Fruit fly (Drosophila melanogaster) whole organism, pupa: ENCODE measurements around the gene Dref.

ENCODE experiments used
- CG10348 ChIP-seq: fragments of 200-800 bp; sonication (Bioruptor generic); IDR thresholded peaks from 2 replicates; pipeline ENCODE4 v1.3.6; 2022; ENCODE audit warnings: missing biosample characterization, missing genetic modification characterization
- CG12605 ChIP-seq: fragments of 200-800 bp; sonication (Bioruptor generic); IDR thresholded peaks from 2 replicates; pipeline ENCODE4 v1.3.6; 2022; ENCODE audit warnings: missing biosample characterization, missing genetic modification characterization
- CG13204 ChIP-seq: fragments of 200-800 bp; sonication (Bioruptor generic); optimal IDR thresholded peaks from 2 replicates; lab custom pipeline; 2018; ENCODE audit warnings: missing biosample characterization, mild to moderate bottlenecking, missing genetic modification characterization, moderate library complexity
- CG14655 ChIP-seq: fragments of 200-800 bp; sonication (Bioruptor generic); optimal IDR thresholded peaks from 3 replicates; lab custom pipeline; 2017; ENCODE audit warnings: mild to moderate bottlenecking, missing biosample characterization, missing genetic modification reagents, missing genetic modification characterization
- CG15710 ChIP-seq: fragments of 200-800 bp; sonication (Bioruptor generic); optimal IDR thresholded peaks from 2 replicates; lab custom pipeline; 2018; ENCODE audit warnings: missing biosample characterization, mild to moderate bottlenecking, missing genetic modification characterization, moderate library complexity
- CG17806 ChIP-seq: fragments of 200-800 bp; sonication (Bioruptor generic); optimal IDR thresholded peaks from 2 replicates; lab custom pipeline; 2018; ENCODE audit warnings: missing biosample characterization, mild to moderate bottlenecking, missing genetic modification characterization, moderate library complexity
- CG32121 ChIP-seq: fragments of 200-800 bp; sonication (Bioruptor generic); IDR thresholded peaks from 2 replicates; pipeline ENCODE4 v1.3.6; 2022; ENCODE audit warnings: missing biosample characterization, missing genetic modification characterization
- CG34367 ChIP-seq: fragments of 200-800 bp; sonication (Bioruptor generic); optimal IDR thresholded peaks from 2 replicates; lab custom pipeline; 2018; ENCODE audit warnings: missing biosample characterization, mild to moderate bottlenecking, missing genetic modification characterization
- CG4496 ChIP-seq: fragments of 200-800 bp; sonication (Bioruptor generic); IDR thresholded peaks from 3 replicates; pipeline ENCODE4 v1.3.6; 2022; ENCODE audit warnings: missing biosample characterization, missing genetic modification characterization
- CG8159 ChIP-seq: fragments of 200-800 bp; sonication (Bioruptor generic); optimal IDR thresholded peaks from 3 replicates; lab custom pipeline; 2018; ENCODE audit warnings: missing biosample characterization, mild to moderate bottlenecking, missing genetic modification characterization, moderate library complexity
- CG8301 ChIP-seq: fragments of 200-800 bp; sonication (Bioruptor generic); optimal IDR thresholded peaks from 2 replicates; lab custom pipeline; 2018; ENCODE audit warnings: missing biosample characterization, mild to moderate bottlenecking, missing genetic modification characterization
- CG9948 ChIP-seq: fragments of 200-800 bp; sonication (Bioruptor generic); optimal IDR thresholded peaks from 2 replicates; lab custom pipeline; 2018; ENCODE audit warnings: missing biosample characterization, mild to moderate bottlenecking, missing genetic modification characterization, moderate library complexity
- D1 ChIP-seq: fragments of 200-800 bp; sonication (Bioruptor generic); optimal IDR thresholded peaks from 2 replicates; lab custom pipeline; 2018; ENCODE audit warnings: missing biosample characterization, mild to moderate bottlenecking, missing genetic modification characterization, moderate library complexity
- EcR ChIP-seq: fragments of 200-800 bp; sonication (Bioruptor generic); optimal IDR thresholded peaks from 3 replicates; lab custom pipeline; 2019; ENCODE audit warnings: missing biosample characterization, missing genetic modification characterization, mild to moderate bottlenecking, moderate library complexity, missing genetic modification reagents
- Ets98B ChIP-seq: fragments of 200-800 bp; sonication (Bioruptor generic); IDR thresholded peaks from 2 replicates; pipeline ENCODE4 v1.3.6; 2022; ENCODE audit warnings: missing biosample characterization, missing genetic modification characterization
- Pif1A ChIP-seq: fragments of 200-800 bp; sonication (Bioruptor generic); optimal IDR thresholded peaks from 3 replicates; lab custom pipeline; 2016; ENCODE audit warnings: missing biosample characterization, missing genetic modification characterization
- Pif1B ChIP-seq: fragments of 200-800 bp; sonication (Bioruptor generic); optimal IDR thresholded peaks from 3 replicates; lab custom pipeline; 2016; ENCODE audit warnings: missing biosample characterization, missing genetic modification characterization
- Snoo ChIP-seq: fragments of 200-800 bp; sonication (Bioruptor generic); optimal IDR thresholded peaks from 3 replicates; lab custom pipeline; 2017; ENCODE audit warnings: missing biosample characterization, mild to moderate bottlenecking, missing genetic modification characterization, inconsistent platforms
- fd96Ca ChIP-seq: fragments of 200-800 bp; sonication (Bioruptor generic); IDR thresholded peaks from 3 replicates; pipeline ENCODE4 v1.3.6; 2022; ENCODE audit warnings: missing biosample characterization, missing genetic modification characterization
- gl ChIP-seq: fragments of 200-800 bp; sonication (Bioruptor generic); optimal IDR thresholded peaks from 2 replicates; lab custom pipeline; 2018; ENCODE audit warnings: missing biosample characterization, mild to moderate bottlenecking, missing genetic modification characterization
- rn ChIP-seq: fragments of 200-800 bp; sonication (Bioruptor generic); IDR thresholded peaks from 2 replicates; pipeline ENCODE4 v1.3.6; 2022; ENCODE audit warnings: missing biosample characterization, missing genetic modification characterization

Gene Dref

dm6 chr2L:9933063-9933462 lies 34.0 kb downstream of the Dref start, which contains the start of gene Cpr30F:
Gene Cpr30F (minus strand): TSS chr2L:9933163.
- TF ChIP-seq Snoo (tag; lab: Kevin White, UChicago) (no peak), CG13204 (GFP tag; lab: Kevin White, UChicago) (no peak), Pif1A (GFP tag; lab: Kevin White, UChicago) (no peak), CG32121 (no peak), CG4496 (GFP tag; lab: Robert Waterston, UW) (no peak), CG34367 (no peak)

- TF ChIP-seq CG12605 (GFP tag; lab: Robert Waterston, UW), result no peak
- no peak for TF ChIP-seq CG13204 (GFP tag; lab: Kevin White, UChicago)
- no peak for TF ChIP-seq CG17806 (tag; lab: Kevin White, UChicago)
- TF ChIP-seq CG15710, result no peak
- no peak for TF ChIP-seq CG10348 (GFP tag; lab: Robert Waterston, UW)
- TF ChIP-seq CG14655 (GFP tag; lab: Kevin White, UChicago), result no peak
These were observed 36.7 kb downstream of the Dref start, which contains the start of gene CG42367 for dm6 chr2L:9930280-9930679. Gene CG42367 (plus strand): TSS chr2L:9930580.

dm6 chr2L:9924765-9925164 lies 42.3 kb downstream of the Dref start, which contains the start of the genes TbCMF46 and CG42366:
Gene TbCMF46 (minus strand): TSS chr2L:9924865.
Gene CG42366 (plus strand): TSS chr2L:9925161.
- TF ChIP-seq CG32121 (no peak), D1 (tag; lab: Kevin White, UChicago) (no peak), CG9948 (no peak), CG8159 (tag; lab: Kevin White, UChicago) (no peak), CG10348 (GFP tag; lab: Robert Waterston, UW) (no peak), Ets98B (GFP tag; lab: Robert Waterston, UW) (no peak), CG34367 (no peak), Pif1B (GFP tag; lab: Kevin White, UChicago) (no peak), gl (tag; lab: Kevin White, UChicago) (no peak), CG15710 (no peak), CG13204 (GFP tag; lab: Kevin White, UChicago) (no peak), Pif1A (GFP tag; lab: Kevin White, UChicago) (no peak), fd96Ca (GFP tag; lab: Robert Waterston, UW) (no peak)

- TF ChIP-seq CG32121, result peak; percentile 82
- peak; percentile 87 for TF ChIP-seq CG4496 (GFP tag; lab: Robert Waterston, UW)
- no peak for TF ChIP-seq CG14655 (GFP tag; lab: Kevin White, UChicago)
- TF ChIP-seq CG34367, result peak; percentile 68
- peak; percentile 65 for TF ChIP-seq CG8159 (tag; lab: Kevin White, UChicago)
- no peak for TF ChIP-seq Snoo (tag; lab: Kevin White, UChicago)
- peak; percentile 2 for TF ChIP-seq D1 (tag; lab: Kevin White, UChicago)
- TF ChIP-seq Pif1B (GFP tag; lab: Kevin White, UChicago), result peak; percentile 77
- no peak for TF ChIP-seq CG15710
- TF ChIP-seq CG12605 (GFP tag; lab: Robert Waterston, UW), result peak; percentile 66
- no peak for TF ChIP-seq EcR (GFP tag; lab: Kevin White, UChicago)
- TF ChIP-seq gl (tag; lab: Kevin White, UChicago), result peak; percentile 36
- TF ChIP-seq CG9948, result peak; percentile 54
- no peak for TF ChIP-seq rn
- TF ChIP-seq CG8301 (tag; lab: Kevin White, UChicago), result no peak
- peak; percentile 84 for TF ChIP-seq Ets98B (GFP tag; lab: Robert Waterston, UW)
- TF ChIP-seq Pif1A (GFP tag; lab: Kevin White, UChicago), result peak; percentile 81
- TF ChIP-seq CG13204 (GFP tag; lab: Kevin White, UChicago), result no peak
- TF ChIP-seq CG10348 (GFP tag; lab: Robert Waterston, UW), result no peak
- TF ChIP-seq fd96Ca (GFP tag; lab: Robert Waterston, UW), result peak; percentile 82; the same call in 2 of the 3 replicates
- no peak for TF ChIP-seq CG17806 (tag; lab: Kevin White, UChicago)
These were observed 45.6 kb downstream of the Dref start, which contains the start of gene CG4592 for dm6 chr2L:9921401-9921800. Gene CG4592 (plus strand): TSS chr2L:9921633.

- no peak for TF ChIP-seq CG32121
- TF ChIP-seq, all 21 proteins: peak for 0
These were observed 47.1 kb downstream of the Dref start, which contains the start of gene CG4594 for dm6 chr2L:9919949-9920348. Gene CG4594 (plus strand): TSS chr2L:9920160.

- no peak for TF ChIP-seq gl (tag; lab: Kevin White, UChicago)
- no peak for TF ChIP-seq CG8159 (tag; lab: Kevin White, UChicago)
- no peak for TF ChIP-seq EcR (GFP tag; lab: Kevin White, UChicago)
- TF ChIP-seq, all 21 proteins: peak for 0
These were observed 47.8 kb downstream of the Dref start for dm6 chr2L:9919218-9919617.
